Fruit fly (Drosophila melanogaster) whole organism, embryonic: ENCODE results near the gene CG32313.

ENCODE experiments used
- C15 ChIP-seq: fragments of 200-800 bp; sonication (Bioruptor generic); IDR thresholded peaks from 3 replicates; pipeline ENCODE4 v1.3.6; 2022; ENCODE audit warnings: missing biosample characterization, missing genetic modification characterization
- CG10274 ChIP-seq: fragments of 200-800 bp; sonication (Bioruptor generic); optimal IDR thresholded peaks from 3 replicates; lab custom pipeline; 2017; ENCODE audit warnings: missing biosample characterization, mild to moderate bottlenecking, missing genetic modification characterization
- CG11560 ChIP-seq: fragments of 200-800 bp; sonication (Bioruptor generic); IDR thresholded peaks from 3 replicates; pipeline ENCODE4 v1.3.6; 2022; ENCODE audit warnings: missing biosample characterization, missing genetic modification characterization
- CG14014 ChIP-seq: fragments of 200-800 bp; sonication (Bioruptor generic); IDR thresholded peaks from 2 replicates; pipeline ENCODE4 v1.3.6; 2022; ENCODE audit warnings: missing biosample characterization, missing genetic modification characterization
- CG14860 ChIP-seq: fragments of 200-800 bp; sonication (Bioruptor generic); IDR thresholded peaks from 3 replicates; pipeline ENCODE4 v1.3.6; 2022; ENCODE audit warnings: missing biosample characterization, missing genetic modification characterization; ENCODE audit not compliant: partially characterized antibody
- CG17612 ChIP-seq: fragments of 200-800 bp; sonication (Bioruptor generic); IDR thresholded peaks from 2 replicates; pipeline ENCODE4 v1.3.6; 2022; ENCODE audit warnings: missing biosample characterization, missing genetic modification characterization
- CG18476 ChIP-seq: fragments of 200-800 bp; sonication (Bioruptor generic); optimal IDR thresholded peaks from 2 replicates; lab custom pipeline; 2016; ENCODE audit warnings: missing biosample characterization, mild to moderate bottlenecking, missing genetic modification characterization
- CG4854 ChIP-seq: fragments of 200-800 bp; sonication (Bioruptor generic); optimal IDR thresholded peaks from 2 replicates; lab custom pipeline; 2016; ENCODE audit warnings: missing biosample characterization, missing genetic modification characterization, inconsistent platforms
- CG6254 ChIP-seq: fragments of 200-800 bp; sonication (Bioruptor generic); optimal IDR thresholded peaks from 3 replicates; lab custom pipeline; 2017; ENCODE audit warnings: mild to moderate bottlenecking, missing biosample characterization, missing genetic modification reagents, missing genetic modification characterization
- CG7839 ChIP-seq: fragments of 200-800 bp; sonication (Bioruptor generic); optimal IDR thresholded peaks from 3 replicates; lab custom pipeline; 2018; ENCODE audit warnings: missing biosample characterization, mild to moderate bottlenecking, missing genetic modification characterization, moderate library complexity
- CG7928 ChIP-seq: fragments of 200-800 bp; sonication (Bioruptor generic); optimal IDR thresholded peaks from 2 replicates; lab custom pipeline; 2017; ENCODE audit warnings: missing biosample characterization, mild to moderate bottlenecking, missing genetic modification characterization
- CG7987 ChIP-seq: fragments of 200-800 bp; sonication (Bioruptor generic); optimal IDR thresholded peaks from 2 replicates; lab custom pipeline; 2018; ENCODE audit warnings: missing biosample characterization, mild to moderate bottlenecking, missing genetic modification characterization, moderate library complexity
- Dek ChIP-seq: fragments of 200-800 bp; sonication (Bioruptor generic); optimal IDR thresholded peaks from 3 replicates; lab custom pipeline; 2019; ENCODE audit warnings: missing biosample characterization, mild to moderate bottlenecking, missing genetic modification characterization, moderate library complexity
- Dfd ChIP-seq, 2 experiments: fragments of >200 bp; optimal IDR thresholded peaks; 2 replicates each; lab custom pipeline; 2017; ENCODE audit warnings: missing biosample characterization in 2 of 2, missing genetic modification characterization in 2 of 2
- Dip3 ChIP-seq: fragments of 200-800 bp; sonication (Bioruptor generic); optimal IDR thresholded peaks from 3 replicates; lab custom pipeline; 2016; ENCODE audit warnings: missing biosample characterization, missing genetic modification characterization
- E2f1 ChIP-seq: fragments of 200-800 bp; sonication (Bioruptor generic); IDR thresholded peaks from 2 replicates; pipeline ENCODE4 v1.3.6; 2022; ENCODE audit warnings: missing biosample characterization, missing genetic modification characterization
- H15 ChIP-seq: fragments of 200-800 bp; sonication (Bioruptor generic); IDR thresholded peaks from 3 replicates; pipeline ENCODE4 v1.3.6; 2022; ENCODE audit warnings: missing biosample characterization, missing genetic modification characterization
- HLH54F ChIP-seq: fragments of 200-800 bp; sonication (Bioruptor generic); optimal IDR thresholded peaks from 3 replicates; lab custom pipeline; 2016; ENCODE audit warnings: missing biosample characterization, missing genetic modification characterization
- Hey ChIP-seq: fragments of 200-800 bp; sonication (Bioruptor generic); optimal IDR thresholded peaks from 3 replicates; lab custom pipeline; 2018; ENCODE audit warnings: missing biosample characterization, mild to moderate bottlenecking, missing genetic modification characterization
- HmgZ ChIP-seq: fragments of 200-800 bp; sonication (Bioruptor generic); optimal IDR thresholded peaks from 2 replicates; lab custom pipeline; 2018; ENCODE audit warnings: missing biosample characterization, mild to moderate bottlenecking, missing genetic modification characterization
- Hr51 ChIP-seq, 2 experiments: fragments of 200-800 bp; sonication (Bioruptor generic); optimal IDR thresholded peaks; 2 replicates in 1 of 2; 3 replicates in 1 of 2; lab custom pipeline; 2016 to 2018; ENCODE audit warnings: missing biosample characterization in 2 of 2, missing genetic modification characterization in 2 of 2, mild to moderate bottlenecking in 1 of 2, moderate library complexity in 1 of 2
- Hr78 ChIP-seq, 2 experiments: fragments of 200-800 bp in 1 of 2; fragments of >200 bp in 1 of 2; sonication (Bioruptor generic) in 1 of 2; optimal IDR thresholded peaks; 2 replicates each; lab custom pipeline; 2017 to 2019; ENCODE audit warnings: missing biosample characterization in 2 of 2, missing genetic modification characterization in 2 of 2, mild to moderate bottlenecking in 1 of 2, moderate library complexity in 1 of 2
- Kr ChIP-seq: fragments of 200-800 bp; sonication (Bioruptor generic); optimal IDR thresholded peaks from 2 replicates; lab custom pipeline; 2017; ENCODE audit warnings: missing biosample characterization, mild to moderate bottlenecking, missing genetic modification characterization
- MBD-R2 ChIP-seq: fragments of 200-800 bp; sonication (Bioruptor generic); IDR thresholded peaks from 2 replicates; pipeline ENCODE4 v1.3.6; 2022; ENCODE audit warnings: missing biosample characterization, missing genetic modification characterization
- Myb ChIP-seq: fragments of 200-800 bp; sonication (Bioruptor generic); optimal IDR thresholded peaks from 2 replicates; lab custom pipeline; 2016; ENCODE audit warnings: missing biosample characterization, missing genetic modification characterization
- NK7.1 ChIP-seq: fragments of 200-800 bp; sonication (Bioruptor generic); optimal IDR thresholded peaks from 3 replicates; lab custom pipeline; 2016; ENCODE audit warnings: missing biosample characterization, missing genetic modification characterization
- Ptx1 ChIP-seq: fragments of 200-800 bp; sonication (Bioruptor generic); IDR thresholded peaks from 2 replicates; pipeline ENCODE4 v1.3.6; 2022; ENCODE audit warnings: missing biosample characterization, missing genetic modification characterization
- ac ChIP-seq: fragments of 200-800 bp; sonication (Bioruptor generic); optimal IDR thresholded peaks from 3 replicates; lab custom pipeline; 2017; ENCODE audit warnings: missing biosample characterization, mild to moderate bottlenecking, missing genetic modification characterization
- al ChIP-seq: fragments of 200-800 bp; sonication (Bioruptor generic); IDR thresholded peaks from 2 replicates; pipeline ENCODE4 v1.3.6; 2022; ENCODE audit warnings: missing biosample characterization, missing genetic modification characterization
- ap ChIP-seq: fragments of 200-800 bp; sonication (Bioruptor generic); IDR thresholded peaks from 2 replicates; pipeline ENCODE4 v1.3.6; 2022; ENCODE audit warnings: missing biosample characterization, missing genetic modification characterization
- bigmax ChIP-seq: fragments of 200-800 bp; sonication (Bioruptor generic); optimal IDR thresholded peaks from 2 replicates; lab custom pipeline; 2018; ENCODE audit warnings: missing biosample characterization, mild to moderate bottlenecking, missing genetic modification characterization
- corto ChIP-seq: fragments of 200-800 bp; sonication (Bioruptor generic); optimal IDR thresholded peaks from 2 replicates; lab custom pipeline; 2016; ENCODE audit warnings: missing biosample characterization, mild to moderate bottlenecking, missing genetic modification characterization, moderate library complexity
- crp ChIP-seq, 2 experiments: fragments of 200-800 bp; sonication (Bioruptor generic); optimal IDR thresholded peaks; 2 replicates in 1 of 2; 3 replicates in 1 of 2; lab custom pipeline; 2017; ENCODE audit warnings: missing biosample characterization in 2 of 2, missing genetic modification characterization in 2 of 2, mild to moderate bottlenecking in 1 of 2, moderate library complexity in 1 of 2
- disco-r ChIP-seq: fragments of 200-800 bp; sonication (Bioruptor generic); optimal IDR thresholded peaks from 2 replicates; lab custom pipeline; 2016; ENCODE audit warnings: missing biosample characterization, missing genetic modification characterization
- dmrt99B ChIP-seq: fragments of 200-800 bp; sonication (Bioruptor generic); optimal IDR thresholded peaks from 2 replicates; lab custom pipeline; 2018; ENCODE audit warnings: missing biosample characterization, mild to moderate bottlenecking, missing genetic modification characterization, moderate library complexity
- eve ChIP-seq, 2 experiments: fragments of >200 bp; optimal IDR thresholded peaks; 2 replicates each; lab custom pipeline; 2017; ENCODE audit warnings: missing biosample characterization in 2 of 2, missing genetic modification characterization in 2 of 2
- lbe ChIP-seq: fragments of 200-800 bp; sonication (Bioruptor generic); optimal IDR thresholded peaks from 2 replicates; lab custom pipeline; 2016; ENCODE audit warnings: missing biosample characterization, mild to moderate bottlenecking, missing genetic modification characterization
- nom ChIP-seq: fragments of 200-800 bp; sonication (Bioruptor generic); optimal IDR thresholded peaks from 2 replicates; lab custom pipeline; 2017; ENCODE audit warnings: missing biosample characterization, missing genetic modification characterization, mild to moderate bottlenecking, moderate library complexity, missing genetic modification reagents
- pfk ChIP-seq: fragments of 200-800 bp; sonication (Bioruptor generic); optimal IDR thresholded peaks from 2 replicates; lab custom pipeline; 2018; ENCODE audit warnings: missing biosample characterization, mild to moderate bottlenecking, missing genetic modification characterization, moderate library complexity
- pita ChIP-seq: fragments of 200-800 bp; sonication (Bioruptor generic); optimal IDR thresholded peaks from 2 replicates; lab custom pipeline; 2017; ENCODE audit warnings: missing biosample characterization, mild to moderate bottlenecking, missing genetic modification characterization
- ro ChIP-seq: fragments of 200-800 bp; sonication (Bioruptor generic); IDR thresholded peaks from 2 replicates; pipeline ENCODE4 v1.3.6; 2022; ENCODE audit warnings: missing biosample characterization, missing genetic modification characterization
- sc ChIP-seq, 3 experiments: fragments of >200 bp in 2 of 3; fragments of 200-800 bp in 1 of 3; sonication (Bioruptor generic) in 1 of 3; optimal IDR thresholded peaks; 2 replicates in 2 of 3; 3 replicates in 1 of 3; lab custom pipeline; 2017; ENCODE audit warnings: mild to moderate bottlenecking in 1 of 3, missing biosample characterization in 1 of 3, missing genetic modification characterization in 1 of 3, missing genetic modification reagents in 1 of 3
- scrt ChIP-seq: fragments of 200-800 bp; sonication (Bioruptor generic); optimal IDR thresholded peaks from 2 replicates; lab custom pipeline; 2018; ENCODE audit warnings: missing biosample characterization, mild to moderate bottlenecking, missing genetic modification characterization, moderate library complexity
- sima ChIP-seq: fragments of 200-800 bp; sonication (Bioruptor generic); optimal IDR thresholded peaks from 2 replicates; lab custom pipeline; 2016; ENCODE audit warnings: missing biosample characterization, missing genetic modification characterization
- so ChIP-seq: fragments of 200-800 bp; sonication (Bioruptor generic); IDR thresholded peaks from 3 replicates; pipeline ENCODE4 v1.3.6; 2022; ENCODE audit warnings: missing biosample characterization, missing genetic modification characterization
- vnd ChIP-seq: fragments of 200-800 bp; sonication (Bioruptor generic); IDR thresholded peaks from 3 replicates; pipeline ENCODE4 v1.3.6; 2022; ENCODE audit warnings: missing biosample characterization, missing genetic modification characterization; ENCODE audit not compliant: partially characterized antibody
- zfh1 ChIP-seq: fragments of 200-800 bp; sonication (Bioruptor generic); IDR thresholded peaks from 3 replicates; pipeline ENCODE4 v1.3.6; 2022; ENCODE audit warnings: missing biosample characterization, missing genetic modification characterization
- zfh2 ChIP-seq: fragments of 200-800 bp; sonication (Bioruptor generic); optimal IDR thresholded peaks from 2 replicates; lab custom pipeline; 2016; ENCODE audit warnings: missing biosample characterization, missing genetic modification characterization

Gene CG32313

DNA sequence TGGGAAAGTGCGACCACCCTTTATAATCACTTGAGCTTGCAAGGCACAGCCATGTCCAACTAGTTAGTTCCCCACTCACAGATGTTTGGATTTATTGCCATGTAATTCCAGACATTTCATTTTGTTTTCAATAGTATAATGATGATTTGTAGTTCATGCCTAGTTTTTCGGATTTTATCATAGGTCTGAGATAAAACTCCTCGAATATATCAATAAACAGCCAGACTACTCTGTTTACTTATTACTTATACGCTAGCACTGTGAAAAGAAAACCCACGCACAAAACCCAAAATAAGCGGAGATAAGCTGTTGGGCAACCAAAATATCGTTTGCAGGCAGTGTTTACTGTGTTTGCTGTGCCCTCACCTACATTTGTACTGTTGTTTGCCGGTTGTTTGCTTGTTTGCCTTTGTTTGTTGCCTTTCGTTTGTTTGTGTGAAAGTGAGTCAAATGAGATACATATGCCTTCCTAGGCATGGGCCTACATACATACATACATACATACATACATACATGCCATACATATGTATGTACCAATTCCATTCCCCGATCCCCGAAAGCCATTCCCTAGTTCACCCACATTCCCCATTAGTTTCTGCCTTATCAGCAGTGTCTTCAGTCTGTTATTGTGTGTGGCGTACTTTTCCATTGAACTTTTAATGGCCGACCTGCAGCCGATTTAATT is 33.8 kb upstream of the CG32313 start (continued):
- TF ChIP-seq so (GFP tag; lab: Robert Waterston, UW) (0 out of 3 replicates have a peak, but pooled peaks have one; percentile 49), Hey (tag; lab: Kevin White, UChicago) (peak; percentile 29), pfk (GFP tag; lab: Kevin White, UChicago) (peak; percentile 48), CG7928 (GFP tag; lab: Kevin White, UChicago) (no peak), HLH54F (GFP tag; lab: Kevin White, UChicago) (peak; percentile 2), Dfd (GFP tag; optimal IDR thresholded peaks at IDR 0.05; lab: Kevin White, UChicago) (no peak), sima (peak; percentile 54), lbe (GFP tag; lab: Kevin White, UChicago) (no peak), CG11560 (tag; lab: Robert Waterston, UW) (no peak), Ptx1 (GFP tag; lab: Robert Waterston, UW) (peak; percentile 72), MBD-R2 (peak; percentile 19; the same call in 1 of the 2 replicates), Kr (peak; percentile 93), CG17612 (GFP tag; lab: Robert Waterston, UW) (no peak), Myb (peak; percentile 39), Hr78 (GFP tag; optimal IDR thresholded peaks at IDR 0.05; lab: Kevin White, UChicago) (peak in 1 of 2 experiments; percentile 96), CG7987 (GFP tag; lab: Kevin White, UChicago) (peak; percentile 87), Dek (tag; lab: Kevin White, UChicago) (peak; percentile 0), crp (GFP tag; optimal IDR thresholded peaks at IDR 0.05; lab: Kevin White, UChicago) (peak in 1 of 2 experiments; percentile 27), CG14014 (0 out of 2 replicates have a peak, but pooled peaks have one; percentile 13), dmrt99B (tag; lab: Kevin White, UChicago) (peak; percentile 82), ap (GFP tag; lab: Robert Waterston, UW) (0 out of 2 replicates have a peak, but pooled peaks have one; percentile 24), ro (GFP tag; lab: Robert Waterston, UW) (no peak), H15 (GFP tag; lab: Robert Waterston, UW) (no peak), Hr51 (GFP tag; optimal IDR thresholded peaks at IDR 0.05; lab: Kevin White, UChicago) (peak in 1 of 2 experiments; percentile 67), CG18476 (GFP tag; lab: Kevin White, UChicago) (peak; percentile 38), bigmax (GFP tag; lab: Kevin White, UChicago) (peak; percentile 1), CG4854 (GFP tag; lab: Kevin White, UChicago) (peak; percentile 59), corto (GFP tag; lab: Kevin White, UChicago) (no peak), CG10274 (GFP tag; lab: Kevin White, UChicago) (peak; percentile 35), pita (GFP tag; lab: Kevin White, UChicago) (no peak), nom (GFP tag; lab: Kevin White, UChicago) (no peak), eve (GFP tag; optimal IDR thresholded peaks at IDR 0.05; lab: Kevin White, UChicago) (peak in 1 of 2 experiments; percentile 87), ac (GFP tag; lab: Kevin White, UChicago) (peak; percentile 91), disco-r (GFP tag; lab: Kevin White, UChicago) (peak; percentile 30), CG14860 (GFP tag; lab: Robert Waterston, UW) (no peak), CG7839 (tag; lab: Kevin White, UChicago) (peak; percentile 76), scrt (GFP tag; lab: Kevin White, UChicago) (peak; percentile 44), Dip3 (GFP tag; lab: Kevin White, UChicago) (peak; percentile 17), C15 (GFP tag; lab: Robert Waterston, UW) (no peak), NK7.1 (GFP tag; lab: Kevin White, UChicago) (peak; percentile 38), CG6254 (GFP tag; lab: Kevin White, UChicago) (peak; percentile 73), zfh2 (no peak), sc (optimal IDR thresholded peaks at IDR 0.05; lab: Kevin White, UChicago) (no peak), sc (GFP tag; optimal IDR thresholded peaks at IDR 0.05; lab: Kevin White, UChicago) (peak; percentile 77), al (GFP tag; lab: Robert Waterston, UW) (no peak), E2f1 (GFP tag; lab: Robert Waterston, UW) (0 out of 2 replicates have a peak, but pooled peaks have one; percentile 48), zfh1 (GFP tag; lab: Robert Waterston, UW) (peak; percentile 28), HmgZ (tag; lab: Kevin White, UChicago) (peak; percentile 62), vnd (GFP tag; lab: Robert Waterston, UW) (no peak)
